Fruit fly (Drosophila melanogaster) S2 (cell line): ENCODE measurements around the gene Vinc.

Source experiments
- CG8478 ChIP-seq: fragments of >200 bp; optimal IDR thresholded peaks from 2 replicates; lab custom pipeline; 2018
- CTCF ChIP-seq, 2 experiments: fragments of >200 bp; optimal IDR thresholded peaks; 2 replicates each; lab custom pipeline; 2018

Gene Vinc

DNA sequence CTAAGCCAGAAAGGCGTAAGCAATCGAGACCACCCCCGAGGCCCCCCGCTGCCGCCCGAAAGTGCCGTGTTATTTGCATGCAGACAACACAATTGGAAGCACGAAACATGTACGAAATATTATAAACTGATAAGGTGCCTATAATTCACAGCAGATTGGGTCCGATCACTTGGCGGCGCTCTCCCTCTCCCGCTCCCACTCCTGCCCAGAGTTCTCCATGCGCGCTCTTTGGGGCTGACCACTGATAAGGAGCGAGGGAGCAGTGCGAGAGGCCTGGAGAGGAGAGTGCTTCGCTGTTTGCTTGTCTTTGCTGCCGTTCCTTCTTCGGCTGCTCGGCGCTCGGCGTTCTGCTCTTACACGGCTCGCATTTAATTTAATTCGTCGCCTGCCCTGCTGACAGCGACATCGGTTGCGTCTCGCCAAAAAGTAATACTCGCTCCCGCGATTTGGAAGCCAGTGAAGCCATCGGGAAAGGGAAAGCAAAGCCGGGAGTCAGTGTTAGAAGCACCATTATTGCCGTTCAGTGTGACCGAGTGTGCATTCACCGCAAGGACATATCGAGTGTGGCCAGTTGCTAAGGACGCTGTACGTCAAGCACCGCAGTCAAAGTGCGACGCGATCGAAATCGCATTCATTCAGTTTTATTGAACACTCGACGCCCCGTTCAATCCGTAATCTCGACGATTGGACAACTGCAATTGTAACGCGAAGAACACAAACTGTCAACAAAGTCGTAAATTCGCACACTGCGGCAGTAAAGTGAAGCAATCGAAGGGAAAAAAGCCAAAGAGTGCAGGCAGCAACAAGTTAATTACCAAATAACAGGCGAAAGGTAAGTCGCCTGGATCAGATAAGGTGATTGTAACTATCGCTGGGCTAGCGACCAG, 27.9 kb downstream of the Vinc start:
- TF ChIP-seq CTCF (optimal IDR thresholded peaks at IDR 0.05; lab: Kevin White, UChicago) (no peak), CG8478 (lab: Kevin White, UChicago) (no peak)

- TF ChIP-seq CG8478 (lab: Kevin White, UChicago) (no peak), CTCF (optimal IDR thresholded peaks at IDR 0.05; lab: Kevin White, UChicago) (no peak)
These were observed 28.6 kb downstream of the Vinc start, which contains the start of gene CG14053 for dm6 chrX:2193809-2194207. CG14053 (minus strand) TSS chrX:2193909.

dm6 chrX:2193158-2193557, 29.2 kb downstream of the Vinc start:
- no peak for TF ChIP-seq CTCF (optimal IDR thresholded peaks at IDR 0.05; lab: Kevin White, UChicago)
- no peak for TF ChIP-seq CG8478 (lab: Kevin White, UChicago)

- TF ChIP-seq CG8478 (lab: Kevin White, UChicago) (no peak), CTCF (optimal IDR thresholded peaks at IDR 0.05; lab: Kevin White, UChicago) (no peak)
These were observed 30.5 kb downstream of the Vinc start for dm6 chrX:2191896-2192295.

DNA sequence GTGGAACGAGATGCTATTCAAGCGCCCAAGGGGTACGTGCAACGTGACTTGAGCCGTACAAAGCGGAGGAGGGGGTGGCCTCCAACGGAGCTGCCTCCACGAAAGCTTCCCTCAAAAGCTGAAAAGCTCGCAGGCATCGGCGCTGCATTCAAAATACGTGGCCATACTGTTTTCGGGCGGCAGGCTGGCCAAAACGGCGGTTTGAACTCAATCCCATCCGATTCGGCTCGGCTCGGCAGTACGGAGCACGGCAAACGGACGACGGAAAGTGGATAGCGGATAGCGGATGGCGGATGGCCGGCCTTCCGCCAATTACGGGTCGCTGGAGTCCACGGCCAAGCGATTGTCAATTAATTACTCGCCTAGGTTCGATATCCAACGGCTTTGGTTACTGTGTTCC, 33.5 kb downstream of the Vinc start, which contains the start of gene Mct1:
TSS of gene Mct1 (plus strand) at position 301 of the 400 bp plus-strand sequence.
- TF ChIP-seq CTCF (optimal IDR thresholded peaks at IDR 0.05; lab: Kevin White, UChicago), result no peak
- TF ChIP-seq CG8478 (lab: Kevin White, UChicago), result no peak

DNA sequence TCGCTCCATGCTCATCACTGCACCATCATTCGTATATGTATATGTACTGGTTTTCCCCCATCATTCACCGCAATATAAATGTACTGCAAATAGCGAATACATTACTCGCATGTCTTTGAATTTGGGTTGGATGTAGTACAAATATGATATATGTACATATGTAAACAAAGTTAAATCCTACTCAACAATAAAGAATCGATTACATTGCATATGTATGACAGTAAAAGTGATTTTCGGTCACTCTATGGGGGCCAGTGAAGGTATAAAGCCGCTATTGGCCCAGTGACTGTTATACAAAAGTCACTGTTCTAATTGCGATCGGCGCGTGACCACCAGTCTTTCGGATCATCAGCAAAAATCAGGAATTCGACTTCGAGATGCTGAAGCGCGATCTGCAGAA, 34.8 kb downstream of the Vinc start, which contains the start of gene CG3457:
TSS of gene CG3457 (plus strand) at position 301 of the 400 bp plus-strand sequence.
- TF ChIP-seq CTCF (optimal IDR thresholded peaks at IDR 0.05; lab: Kevin White, UChicago), result no peak
- no peak for TF ChIP-seq CG8478 (lab: Kevin White, UChicago)

DNA sequence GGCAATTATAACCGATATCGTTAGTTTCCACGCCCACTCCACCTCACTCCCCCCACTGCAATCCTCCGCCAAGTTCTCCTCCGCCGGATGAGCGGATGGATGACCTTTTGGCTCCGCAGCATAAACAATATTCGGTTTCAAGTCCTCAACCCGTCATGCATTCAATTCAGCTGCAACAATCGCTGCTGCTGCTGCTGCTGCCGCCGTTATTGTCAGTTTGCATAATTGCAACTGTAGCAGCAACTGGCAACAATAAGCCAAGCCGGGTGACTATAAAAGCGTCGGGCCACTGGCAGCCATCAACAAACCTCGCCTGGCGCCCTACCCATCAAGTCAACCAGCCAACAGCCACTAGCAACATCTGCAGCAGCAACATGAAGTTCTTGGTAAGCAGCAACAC, 35.8 kb downstream of the Vinc start, which contains the start of gene CG17777:
TSS of gene CG17777 (plus strand) at position 301 of the 400 bp plus-strand sequence.
- no peak for TF ChIP-seq CTCF (optimal IDR thresholded peaks at IDR 0.05; lab: Kevin White, UChicago)
- TF ChIP-seq CG8478 (lab: Kevin White, UChicago), result no peak

DNA sequence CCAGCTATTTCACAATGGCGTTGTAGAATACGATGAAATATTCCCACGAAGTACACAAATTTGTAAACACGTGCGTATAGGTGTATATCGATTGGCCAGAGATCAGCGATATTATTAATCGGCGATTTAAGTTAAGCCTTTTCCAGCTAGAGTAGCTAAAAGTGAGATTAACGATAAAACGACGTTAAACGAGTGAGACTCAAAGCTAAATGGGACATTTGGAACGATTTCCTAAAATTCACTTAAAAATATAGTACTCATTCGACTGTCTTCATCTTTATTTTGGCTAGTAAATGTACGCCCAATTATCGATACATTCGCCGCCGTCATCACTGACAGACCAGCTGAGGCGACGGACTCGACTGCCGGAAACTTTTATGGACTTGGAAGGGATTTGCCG, 37.8 kb downstream of the Vinc start, which contains the start of the genes Nmd3 and CG17776:
TSS of gene Nmd3 (minus strand) at position 106 of the 400 bp plus-strand sequence.
TSS of gene CG17776 (plus strand) at position 163 of the 400 bp plus-strand sequence.
- TF ChIP-seq CG8478 (lab: Kevin White, UChicago) (no peak), CTCF (optimal IDR thresholded peaks at IDR 0.05; lab: Kevin White, UChicago) (no peak)

- TF ChIP-seq CG8478 (lab: Kevin White, UChicago), result no peak
- no peak for TF ChIP-seq CTCF (optimal IDR thresholded peaks at IDR 0.05; lab: Kevin White, UChicago)
These were observed 41.6 kb downstream of the Vinc start, which contains the start of gene pn for dm6 chrX:2180750-2181261. pn (plus strand) TSS chrX:2181211.

- no peak for TF ChIP-seq CG8478 (lab: Kevin White, UChicago)
- no peak for TF ChIP-seq CTCF (optimal IDR thresholded peaks at IDR 0.05; lab: Kevin White, UChicago)
These were observed 43.6 kb downstream of the Vinc start, which contains the start of gene Cyp4ae1 for dm6 chrX:2178802-2179201. Cyp4ae1 (plus strand) TSS chrX:2179007.

dm6 chrX:2175956-2176469, 46.4 kb downstream of the Vinc start, which contains the start of gene Cyp4d2:
Cyp4d2 (plus strand) TSS chrX:2176006.
- TF ChIP-seq CG8478 (lab: Kevin White, UChicago), result no peak
- no peak for TF ChIP-seq CTCF (optimal IDR thresholded peaks at IDR 0.05; lab: Kevin White, UChicago)

DNA sequence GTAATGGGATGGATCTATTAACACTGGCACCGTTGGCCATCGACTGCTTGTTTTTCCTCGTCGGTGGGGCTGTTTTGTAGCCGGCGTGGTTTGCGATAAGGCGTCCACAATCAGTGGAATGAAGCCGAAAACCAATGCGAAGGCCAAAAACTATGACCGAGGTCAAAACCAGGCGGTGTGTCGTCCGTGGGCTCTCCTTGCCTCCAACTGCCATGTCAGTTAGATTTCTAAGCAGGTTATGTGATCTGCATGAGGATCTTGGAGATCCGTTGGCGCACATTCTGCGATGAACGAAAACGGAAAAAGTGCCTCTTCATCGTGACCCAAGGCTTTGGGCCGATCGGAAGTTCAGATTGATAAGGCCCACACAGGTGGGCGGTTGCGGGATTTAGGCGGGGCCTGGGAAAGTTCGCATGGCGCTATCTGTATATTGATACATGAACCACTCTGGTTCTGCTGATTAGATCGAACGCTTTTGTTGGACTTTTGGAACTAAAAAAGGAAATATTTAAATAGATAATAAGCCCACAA, 47.0 kb downstream of the Vinc start, which contains the start of gene Cyp4d14:
TSS of gene Cyp4d14 (minus strand) at position 51 of the 531 bp plus-strand sequence.
- TF ChIP-seq CTCF (optimal IDR thresholded peaks at IDR 0.05; lab: Kevin White, UChicago) (no peak), CG8478 (lab: Kevin White, UChicago) (no peak)

- no peak for TF ChIP-seq CTCF (optimal IDR thresholded peaks at IDR 0.05; lab: Kevin White, UChicago)
- no peak for TF ChIP-seq CG8478 (lab: Kevin White, UChicago)
These were observed 49.9 kb downstream of the Vinc start, which contains the start of gene ND-B14.5A for dm6 chrX:2172420-2172827. ND-B14.5A (plus strand) TSS chrX:2172526.

- TF ChIP-seq CTCF (optimal IDR thresholded peaks at IDR 0.05; lab: Kevin White, UChicago) (no peak), CG8478 (lab: Kevin White, UChicago) (no peak)
These were observed 51.9 kb downstream of the Vinc start for dm6 chrX:2170424-2170823.
